Worm (Caenorhabditis elegans): Measurements from ENCODE around the gene rab-6.1.

ce11 chrIII:8999508-8999907 is 6.2 kb downstream of the rab-6.1 start, which contains the start of gene F59B2.3:
- TF ChIP-seq ztf-23 (GFP tag; IDR thresholded peaks at IDR 0.05) = no peak
- TF ChIP-seq ztf-29 (GFP tag; IDR thresholded peaks at IDR 0.05) = no peak
- no peak for TF ChIP-seq tab-1 (GFP tag; IDR thresholded peaks at IDR 0.05)
- no peak for TF ChIP-seq cog-1 (tag; optimal IDR thresholded peaks at IDR 0.05)
- no peak for TF ChIP-seq klf-2 (GFP tag; conservative IDR thresholded peaks at IDR 0.05)
- no peak for TF ChIP-seq flt-1 (GFP tag; IDR thresholded peaks at IDR 0.05)
- TF ChIP-seq med-1 (GFP tag; optimal IDR thresholded peaks at IDR 0.05; ENCODE audit: insufficient read depth) = no peak
- no peak for TF ChIP-seq ref-1 (GFP tag; conservative IDR thresholded peaks at IDR 0.05)

Measured in whole organism, midembryonic.